Worm (Caenorhabditis elegans) whole organism, late embryonic: ENCODE results near the gene cnp-2.

Experiments
- C38D4.7 ChIP-seq: fragments of 200-800 bp; sonication (Bioruptor generic); optimal IDR thresholded peaks from 2 replicates; lab custom pipeline; 2018; ENCODE audit warnings: mild to moderate bottlenecking, missing genetic modification characterization, moderate library complexity, missing compliant biosample characterization
- F13H6.1 ChIP-seq: sonication (generic microtip); optimal IDR thresholded peaks from 2 replicates; lab custom pipeline; 2016; ENCODE audit warnings: missing genetic modification characterization, missing compliant biosample characterization
- K02D7.2 ChIP-seq: sonication (generic microtip); optimal IDR thresholded peaks from 2 replicates; lab custom pipeline; 2017; ENCODE audit warnings: mild to moderate bottlenecking, missing genetic modification characterization, missing compliant biosample characterization
- T23F11.4 ChIP-seq: fragments of 200-800 bp; sonication (Bioruptor generic); optimal IDR thresholded peaks from 2 replicates; lab custom pipeline; 2018; ENCODE audit warnings: mild to moderate bottlenecking, missing genetic modification characterization, missing compliant biosample characterization
- Y22D7AL.16 ChIP-seq: sonication (generic microtip); optimal IDR thresholded peaks from 2 replicates; lab custom pipeline; 2016; ENCODE audit warnings: missing genetic modification characterization, missing compliant biosample characterization
- ahr-1 ChIP-seq: sonication (generic microtip); optimal IDR thresholded peaks from 2 replicates; lab custom pipeline; 2016; ENCODE audit warnings: missing genetic modification characterization, missing compliant biosample characterization
- ama-1 ChIP-seq: fragments of 150-350 bp; optimal IDR thresholded peaks from 2 replicates; lab custom pipeline; 2014
- ceh-34 ChIP-seq: sonication (generic microtip); optimal IDR thresholded peaks from 2 replicates; lab custom pipeline; 2016; ENCODE audit warnings: mild to moderate bottlenecking, missing genetic modification characterization, missing compliant biosample characterization
- ceh-6 ChIP-seq: fragments of 200-800 bp; sonication (Bioruptor generic); optimal IDR thresholded peaks from 2 replicates; lab custom pipeline; 2018; ENCODE audit warnings: mild to moderate bottlenecking, missing genetic modification characterization, missing compliant biosample characterization
- dve-1 ChIP-seq: sonication (generic microtip); optimal IDR thresholded peaks from 2 replicates; lab custom pipeline; 2017; ENCODE audit warnings: antibody characterized with exemption, mild to moderate bottlenecking, missing genetic modification characterization, missing compliant biosample characterization
- ets-4 ChIP-seq: sonication (generic microtip); optimal IDR thresholded peaks from 2 replicates; lab custom pipeline; 2016; ENCODE audit warnings: missing genetic modification characterization, missing compliant biosample characterization
- eyg-1 ChIP-seq: sonication (generic microtip); optimal IDR thresholded peaks from 2 replicates; lab custom pipeline; 2016; ENCODE audit warnings: missing genotype, missing genetic modification characterization, missing compliant biosample characterization
- fax-1 ChIP-seq: sonication (generic microtip); optimal IDR thresholded peaks from 2 replicates; lab custom pipeline; 2016; ENCODE audit warnings: missing genotype, missing genetic modification characterization, missing compliant biosample characterization
- fkh-10 ChIP-seq: fragments of 150-350 bp; optimal IDR thresholded peaks from 2 replicates; lab custom pipeline; 2014; ENCODE audit warnings: missing biosample characterization, missing genetic modification reagents, missing genetic modification characterization
- fkh-6 ChIP-seq: sonication (generic microtip); optimal IDR thresholded peaks from 2 replicates; lab custom pipeline; 2016; ENCODE audit warnings: missing genetic modification characterization, missing compliant biosample characterization
- gmeb-2 ChIP-seq: sonication (generic microtip); optimal IDR thresholded peaks from 2 replicates; lab custom pipeline; 2016; ENCODE audit warnings: missing genetic modification characterization, inconsistent platforms, missing compliant biosample characterization
- hlh-13 ChIP-seq: fragments of 200-800 bp; sonication (Bioruptor generic); optimal IDR thresholded peaks from 2 replicates; lab custom pipeline; 2018; ENCODE audit warnings: mild to moderate bottlenecking, missing genetic modification characterization, missing compliant biosample characterization
- hlh-15 ChIP-seq: sonication (generic microtip); optimal IDR thresholded peaks from 2 replicates; lab custom pipeline; 2016; ENCODE audit warnings: missing genetic modification characterization, missing compliant biosample characterization
- hlh-6 ChIP-seq: sonication (generic microtip); optimal IDR thresholded peaks from 2 replicates; lab custom pipeline; 2016; ENCODE audit warnings: missing genotype, missing genetic modification characterization, missing compliant biosample characterization
- hlh-8 ChIP-seq: sonication (generic microtip); optimal IDR thresholded peaks from 2 replicates; lab custom pipeline; 2016; ENCODE audit warnings: missing genotype, missing genetic modification characterization, missing compliant biosample characterization
- madf-2 ChIP-seq: sonication (generic microtip); optimal IDR thresholded peaks from 2 replicates; lab custom pipeline; 2017; ENCODE audit warnings: missing genetic modification characterization, missing compliant biosample characterization
- nfya-1 ChIP-seq: sonication (generic microtip); optimal IDR thresholded peaks from 2 replicates; lab custom pipeline; 2017; ENCODE audit warnings: missing genetic modification characterization, mild to moderate bottlenecking, missing compliant biosample characterization, antibody characterized with exemption, moderate library complexity
- nhr-11 ChIP-seq: fragments of 150-350 bp; optimal IDR thresholded peaks from 2 replicates; lab custom pipeline; 2014; ENCODE audit warnings: missing biosample characterization, missing genetic modification characterization
- nhr-232 ChIP-seq: sonication (generic microtip); optimal IDR thresholded peaks from 2 replicates; lab custom pipeline; 2016; ENCODE audit warnings: missing genetic modification characterization, missing compliant biosample characterization
- npax-4 ChIP-seq: sonication (generic microtip); optimal IDR thresholded peaks from 2 replicates; lab custom pipeline; 2016; ENCODE audit warnings: missing genetic modification characterization, missing compliant biosample characterization
- pag-3 ChIP-seq: sonication (generic microtip); optimal IDR thresholded peaks from 2 replicates; lab custom pipeline; 2016; ENCODE audit warnings: missing compliant biosample characterization, missing genetic modification characterization, borderline replicate concordance
- pax-1 ChIP-seq: fragments of 150-350 bp; optimal IDR thresholded peaks from 2 replicates; lab custom pipeline; 2014; ENCODE audit warnings: missing biosample characterization, missing genetic modification characterization
- pqm-1 ChIP-seq: sonication (generic microtip); optimal IDR thresholded peaks from 2 replicates; lab custom pipeline; 2016; ENCODE audit warnings: missing genetic modification characterization, missing compliant biosample characterization
- sox-2 ChIP-seq: fragments of 200-800 bp; sonication (Bioruptor generic); IDR thresholded peaks from 2 replicates; pipeline ENCODE4 v1.3.6; 2022; ENCODE audit warnings: missing genetic modification reagents, missing genetic modification characterization, missing compliant biosample characterization
- tbx-2 ChIP-seq: sonication (generic microtip); optimal IDR thresholded peaks from 2 replicates; lab custom pipeline; 2016; ENCODE audit warnings: missing genetic modification characterization, missing compliant biosample characterization
- unc-42 ChIP-seq: sonication (generic microtip); optimal IDR thresholded peaks from 2 replicates; lab custom pipeline; 2016; ENCODE audit warnings: missing genotype, missing genetic modification characterization, missing compliant biosample characterization
- unc-86 ChIP-seq: sonication (generic microtip); optimal IDR thresholded peaks from 2 replicates; lab custom pipeline; 2016; ENCODE audit warnings: missing genetic modification characterization, missing compliant biosample characterization

cnp-2 gene

DNA sequence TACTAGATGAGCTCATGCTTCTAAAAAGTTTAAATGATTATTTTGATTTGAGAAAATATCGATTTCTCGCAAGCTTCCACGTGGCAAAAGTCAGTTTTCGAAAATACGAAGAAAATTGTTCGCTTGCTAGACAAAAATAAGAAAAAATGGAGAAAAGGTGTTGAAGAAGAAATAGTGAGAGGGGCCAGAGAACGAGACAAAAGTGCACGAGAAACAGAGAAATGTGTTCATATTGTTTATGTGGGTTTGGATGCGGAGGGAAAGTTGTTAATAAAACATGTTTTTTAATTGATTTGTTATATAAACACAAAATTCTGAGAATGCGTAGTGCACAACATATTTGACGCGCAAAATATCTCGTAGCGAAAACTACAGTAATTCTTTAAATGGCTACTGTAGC is 24.8 kb downstream of the cnp-2 start, which contains the start of gene Y46G5A.15:
TSS of gene Y46G5A.15 (minus strand) at position 26 of the 400 bp plus-strand sequence.
- TF ChIP-seq npax-4 (tag; lab: Kevin White, UChicago) (no peak), hlh-15 (tag; lab: Kevin White, UChicago) (no peak), ets-4 (tag; lab: Kevin White, UChicago) (no peak), fkh-10 (no peak), tbx-2 (tag; lab: Kevin White, UChicago) (no peak), unc-86 (tag; lab: Kevin White, UChicago) (no peak)

DNA sequence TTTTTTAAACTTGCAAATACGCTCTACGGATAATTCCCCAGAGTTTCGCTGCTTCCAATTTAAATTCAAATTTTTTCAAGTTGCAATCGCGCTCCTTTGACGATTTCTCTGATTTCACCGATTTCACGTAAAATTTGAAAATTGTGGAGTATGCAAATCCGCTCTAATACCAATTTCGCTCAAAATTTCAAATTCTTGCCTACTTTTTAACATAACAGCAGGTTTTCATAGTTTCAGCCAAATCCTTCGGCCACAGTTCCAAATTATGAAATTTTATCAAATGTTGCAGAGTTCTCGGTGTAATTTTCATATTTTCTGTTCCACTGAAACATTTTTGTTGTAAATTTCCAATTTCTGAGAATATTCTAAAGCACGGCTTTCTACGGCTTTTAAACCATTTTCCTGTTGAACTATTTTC is 27.2 kb downstream of the cnp-2 start, which contains the start of gene alkb-7:
TSS of gene alkb-7 (minus strand) at position 323 of the 418 bp plus-strand sequence.
- peak; percentile 30 for TF ChIP-seq hlh-6
- no peak for TF ChIP-seq unc-42 (tag; lab: Kevin White, UChicago)
- no peak for TF ChIP-seq ceh-6 (GFP tag; lab: Kevin White, UChicago)
- TF ChIP-seq nhr-232 (tag; lab: Kevin White, UChicago), result no peak
- TF ChIP-seq C38D4.7, result peak; percentile 29
- no peak for TF ChIP-seq eyg-1 (tag; lab: Kevin White, UChicago)

DNA sequence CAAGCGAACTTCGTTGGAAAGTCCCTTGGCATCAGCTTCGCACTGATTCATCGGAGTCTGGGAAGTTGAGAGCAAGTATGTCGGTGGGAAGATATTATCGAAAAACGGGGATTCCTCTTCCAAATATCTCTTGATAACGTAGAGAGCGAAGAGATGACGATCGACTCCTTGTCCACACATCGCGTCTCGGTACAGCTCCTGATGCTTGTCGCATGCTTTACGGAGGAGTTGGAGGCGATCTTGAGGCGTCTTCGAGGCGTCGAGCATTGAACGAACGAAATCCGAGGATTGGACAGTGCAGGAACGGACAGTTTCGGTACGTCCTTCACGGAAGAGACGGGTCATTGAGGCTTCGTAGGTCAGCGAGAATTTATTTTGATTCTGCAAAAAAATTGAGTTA is 28.9 kb downstream of the cnp-2 start:
- TF ChIP-seq hlh-6 (peak; percentile 28), fkh-6 (tag; lab: Kevin White, UChicago) (no peak)
- TF ChIP-seq, all 69 proteins: peak for 1

DNA sequence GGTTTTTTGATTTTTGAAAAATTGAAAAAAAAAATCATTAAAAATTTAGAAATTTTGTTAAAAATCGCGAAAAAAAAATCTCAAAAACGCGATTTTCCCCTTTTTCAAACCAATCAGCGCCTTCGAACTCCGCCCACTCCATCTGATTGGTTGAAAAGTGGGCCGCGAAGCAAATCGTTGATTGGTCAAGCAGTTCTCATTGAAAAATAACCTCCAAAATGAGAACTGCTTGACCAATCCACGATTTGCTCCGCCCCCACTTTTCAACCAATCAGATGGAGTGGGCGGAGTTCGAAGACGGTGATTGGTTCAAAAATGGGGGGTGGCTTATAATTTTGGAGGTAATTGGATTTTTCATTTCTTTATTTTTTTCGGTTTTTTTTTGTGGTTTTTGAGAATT is 29.8 kb downstream of the cnp-2 start:
- TF ChIP-seq fax-1 (tag; lab: Kevin White, UChicago) (no peak), nfya-1 (tag; lab: Kevin White, UChicago) (peak; percentile 97)
- TF ChIP-seq, all 69 proteins: peak for 1

DNA sequence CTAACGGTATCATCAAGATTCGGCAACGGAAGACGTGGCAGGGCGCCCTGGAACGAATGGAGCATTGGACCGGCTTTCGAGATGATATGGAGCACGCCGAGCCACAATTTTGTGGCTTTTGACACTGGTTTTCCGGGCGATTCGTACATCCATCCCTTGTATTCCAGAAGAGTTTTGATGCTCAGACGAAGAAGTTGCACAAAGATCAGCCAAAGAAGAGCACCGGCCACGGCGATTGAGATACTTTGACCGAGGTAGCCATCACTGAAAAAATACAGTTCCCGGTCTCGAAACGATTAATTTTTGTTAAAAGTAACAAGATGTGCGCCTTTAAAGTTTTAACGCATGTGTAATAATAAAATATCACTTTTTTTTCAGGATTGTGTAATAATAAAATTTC is 34.6 kb downstream of the cnp-2 start:
- TF ChIP-seq ama-1 (lab: Kevin White, UChicago) (no peak), pax-1 (tag; lab: Kevin White, UChicago) (no peak), ahr-1 (no peak), hlh-6 (peak; percentile 20), nhr-232 (tag; lab: Kevin White, UChicago) (no peak)

DNA sequence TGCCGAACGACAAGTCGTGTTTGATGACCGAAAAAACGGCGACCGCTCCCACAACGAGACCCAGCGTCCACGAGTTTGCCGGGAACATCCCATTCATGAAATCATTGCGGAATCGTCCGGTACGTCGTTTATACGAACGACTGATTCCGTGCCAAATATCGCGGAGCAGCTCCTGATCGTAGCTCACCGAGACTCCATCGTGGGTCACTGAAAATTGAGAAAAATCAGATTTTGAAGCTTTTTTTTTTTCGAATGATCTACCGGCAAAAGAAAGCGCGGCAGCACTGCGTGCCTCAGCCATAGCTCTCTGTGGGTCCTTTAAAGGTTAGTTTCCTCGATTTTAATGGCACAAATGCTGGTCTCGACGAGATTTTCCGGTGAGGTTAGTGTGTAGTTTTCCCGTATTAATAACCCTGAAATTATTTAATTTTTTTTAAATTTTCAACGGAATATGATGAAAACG is 35.5 kb downstream of the cnp-2 start, which contains the start of gene cpt-1:
TSS of gene cpt-1 (minus strand) at position 413 of the 463 bp plus-strand sequence.
- TF ChIP-seq npax-4 (tag; lab: Kevin White, UChicago) (no peak), ahr-1 (no peak), unc-42 (tag; lab: Kevin White, UChicago) (no peak), gmeb-2 (tag; lab: Kevin White, UChicago) (no peak), hlh-8 (no peak), ceh-34 (tag; lab: Kevin White, UChicago) (no peak), T23F11.4 (no peak), nhr-232 (tag; lab: Kevin White, UChicago) (no peak), sox-2 (GFP tag; lab: Robert Waterston, UW) (no peak), K02D7.2 (no peak)

DNA sequence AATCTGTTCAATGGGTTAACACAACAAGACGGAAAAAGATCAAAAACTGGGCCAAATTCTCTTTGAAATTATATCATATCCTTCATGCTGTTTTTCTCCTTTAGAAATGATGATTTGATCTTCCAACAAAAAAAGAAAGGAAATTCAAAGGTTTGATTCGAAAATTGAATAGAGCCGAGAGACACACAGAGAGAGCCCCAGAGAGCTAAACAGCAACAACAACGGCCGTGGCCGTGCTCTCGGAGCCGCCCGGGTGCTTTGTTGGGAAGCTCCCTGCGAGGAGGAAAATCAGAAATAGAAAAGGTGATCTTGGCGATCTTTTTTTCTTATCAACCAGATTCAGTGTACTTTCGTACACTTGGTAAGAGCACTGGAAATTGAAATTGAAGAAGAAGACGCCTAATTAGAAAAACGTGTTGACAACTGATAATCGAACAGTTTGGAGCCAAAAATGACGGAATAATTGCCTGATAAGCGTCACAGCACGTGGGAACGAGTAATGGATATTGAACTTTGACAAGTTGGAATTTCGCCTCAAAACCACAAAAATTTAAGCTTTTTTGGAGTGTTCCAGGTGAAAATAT is 36.7 kb downstream of the cnp-2 start:
- TF ChIP-seq madf-2 (tag; lab: Kevin White, UChicago) (no peak), sox-2 (GFP tag; lab: Robert Waterston, UW) (no peak), unc-42 (tag; lab: Kevin White, UChicago) (peak; percentile 30), C38D4.7 (no peak), ceh-6 (GFP tag; lab: Kevin White, UChicago) (no peak), hlh-8 (no peak), nhr-11 (tag; lab: Kevin White, UChicago) (no peak), hlh-13 (no peak), pag-3 (tag; lab: Kevin White, UChicago) (no peak), pqm-1 (tag; lab: Kevin White, UChicago) (no peak), nfya-1 (tag; lab: Kevin White, UChicago) (peak; percentile 5), hlh-6 (peak; percentile 31), dve-1 (tag; lab: Kevin White, UChicago) (no peak), F13H6.1 (tag; lab: Kevin White, UChicago) (no peak), Y22D7AL.16 (tag; lab: Kevin White, UChicago) (no peak), pax-1 (tag; lab: Kevin White, UChicago) (no peak)
